Fruit fly (Drosophila melanogaster): Measurements from ENCODE around the gene CG13407.

DNA sequence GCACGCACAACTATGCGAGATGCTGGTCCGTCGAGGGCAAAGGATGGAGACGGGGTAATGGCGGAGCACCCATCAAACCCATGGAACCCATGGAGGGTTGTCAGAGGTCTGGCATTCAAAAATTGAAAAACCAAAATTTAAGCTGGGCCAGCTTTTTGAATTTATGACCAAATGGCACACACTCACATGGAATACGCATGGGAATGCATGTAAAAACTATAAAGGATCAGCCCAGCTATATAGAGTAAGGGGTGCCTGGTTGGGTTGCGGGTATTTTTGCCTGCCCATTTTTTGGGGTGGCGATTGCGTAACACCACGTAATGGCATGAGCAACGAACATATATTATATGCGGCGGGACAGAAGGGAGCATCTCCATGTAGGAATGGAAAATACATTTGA, 49.2 kb downstream of the CG13407 start:
- TF ChIP-seq usp (GFP tag; optimal IDR thresholded peaks at IDR 0.05) (no peak), psq (optimal IDR thresholded peaks at IDR 0.05) (no peak), CG8478 (optimal IDR thresholded peaks at IDR 0.05) (no peak), pan (optimal IDR thresholded peaks at IDR 0.05) (no peak)
